Fruit fly (Drosophila melanogaster): ENCODE data around the gene CG12817.

CG12817 gene

DNA sequence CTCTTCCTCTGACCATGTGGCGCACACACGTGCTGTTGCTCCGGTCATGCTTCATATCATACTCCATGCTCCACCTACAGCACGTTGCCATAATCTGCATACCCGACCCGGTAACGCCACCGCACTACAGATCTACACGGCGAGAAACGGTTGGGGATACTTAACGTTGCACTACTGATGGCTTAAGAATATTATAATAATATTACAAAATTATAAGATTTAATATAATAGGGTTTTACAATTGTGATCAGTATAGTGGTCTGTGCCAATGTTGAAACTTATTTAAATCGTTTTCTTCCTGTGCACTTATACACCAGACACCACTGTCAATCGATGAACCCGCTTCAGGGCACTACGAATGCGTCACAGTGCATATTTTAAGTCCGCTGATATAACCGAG lies 11.1 kb downstream of the CG12817 start (continued):
- TF ChIP-seq gce (GFP tag; IDR thresholded peaks at IDR 0.05) (peak; percentile 67; the same call in 1 of the 3 replicates), vvl (GFP tag; IDR thresholded peaks at IDR 0.05) (peak; percentile 89), sd (tag; optimal IDR thresholded peaks at IDR 0.05) (peak; percentile 12), CG13624 (GFP tag; optimal IDR thresholded peaks at IDR 0.05) (no peak), CG10366 (GFP tag; IDR thresholded peaks at IDR 0.05) (peak; percentile 69), sens-2 (GFP tag; IDR thresholded peaks at IDR 0.05) (peak; percentile 74), CG30431 (GFP tag; optimal IDR thresholded peaks at IDR 0.05) (peak; percentile 55), D (optimal IDR thresholded peaks at IDR 0.05) (no peak), D (GFP tag; optimal IDR thresholded peaks at IDR 0.05) (peak; percentile 63), Gsc (GFP tag; IDR thresholded peaks at IDR 0.05) (peak; percentile 59), CG4820 (GFP tag; optimal IDR thresholded peaks at IDR 0.05) (peak; percentile 61), lola (GFP tag; optimal IDR thresholded peaks at IDR 0.05) (no peak), CG1603 (tag; optimal IDR thresholded peaks at IDR 0.05) (peak; percentile 70), CG10209 (GFP tag; optimal IDR thresholded peaks at IDR 0.05) (peak; percentile 43)

DNA sequence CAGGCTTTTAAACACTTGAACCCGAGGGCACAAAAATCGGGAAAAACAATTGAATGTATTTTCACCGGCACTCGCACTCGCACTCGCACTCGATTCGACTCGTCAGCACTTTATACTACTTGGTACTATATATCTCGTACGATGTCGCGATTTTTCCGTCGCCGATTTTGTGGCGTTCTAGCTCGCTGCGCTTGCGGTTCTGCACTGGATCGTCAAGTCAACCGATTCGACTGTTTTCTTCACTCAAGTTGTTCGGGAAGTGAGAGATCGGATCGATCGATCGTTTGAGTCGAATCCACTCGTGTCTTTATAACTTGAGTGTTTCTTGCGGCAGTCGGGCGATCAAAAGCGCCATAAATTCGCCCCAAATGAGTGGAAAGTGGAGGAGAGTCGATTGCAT lies 11.7 kb downstream of the CG12817 start, which contains the start of gene Timp:
Timp (minus strand) TSS at position 209 of the 400 bp plus-strand sequence.
- TF ChIP-seq Jarid2 (GFP tag; optimal IDR thresholded peaks at IDR 0.05) = peak; percentile 66
- TF ChIP-seq Deaf1 (tag; optimal IDR thresholded peaks at IDR 0.05) = peak; percentile 97
- no peak for TF ChIP-seq ken (GFP tag; IDR thresholded peaks at IDR 0.05)
- no peak for TF ChIP-seq Ssrp (tag; optimal IDR thresholded peaks at IDR 0.05)
- TF ChIP-seq zen2 (GFP tag; IDR thresholded peaks at IDR 0.05; ENCODE audit: partially characterized antibody) = peak; percentile 25; the same call in 1 of the 3 replicates
- no peak for TF ChIP-seq lov (optimal IDR thresholded peaks at IDR 0.05)
- TF ChIP-seq lov (GFP tag; IDR thresholded peaks at IDR 0.05) = 0 out of 3 replicates have a peak, but pooled peaks have one; percentile 43
- no peak for TF ChIP-seq Ptx1 (GFP tag; IDR thresholded peaks at IDR 0.05)
- TF ChIP-seq z (GFP tag; IDR thresholded peaks at IDR 0.05) = peak; percentile 97
- TF ChIP-seq onecut (GFP tag; IDR thresholded peaks at IDR 0.05) = peak; percentile 62
- TF ChIP-seq Med (GFP tag) = peak; percentile 61
- TF ChIP-seq bbx (GFP tag; IDR thresholded peaks at IDR 0.05; ENCODE audit: partially characterized antibody) = peak; percentile 49; the same call in 1 of the 2 replicates
- TF ChIP-seq CG3407 (GFP tag; optimal IDR thresholded peaks at IDR 0.05) = no peak
- peak; percentile 4 for TF ChIP-seq CG12769 (tag; optimal IDR thresholded peaks at IDR 0.05)
- TF ChIP-seq CG13287 (GFP tag; IDR thresholded peaks at IDR 0.05; ENCODE audit: partially characterized antibody) = peak; percentile 9; the same call in 1 of the 2 replicates
- 0 out of 2 replicates have a peak, but pooled peaks have one; percentile 7 for TF ChIP-seq Atf6 (GFP tag; IDR thresholded peaks at IDR 0.05)
- no peak for TF ChIP-seq Fer1 (GFP tag; optimal IDR thresholded peaks at IDR 0.05)
- peak; percentile 33; the same call in 1 of the 4 replicates for TF ChIP-seq chinmo (GFP tag; IDR thresholded peaks at IDR 0.05; ENCODE audit: partially characterized antibody)
- no peak for TF ChIP-seq sna (GFP tag; IDR thresholded peaks at IDR 0.05; ENCODE audit: partially characterized antibody)
- TF ChIP-seq Bgb (GFP tag; IDR thresholded peaks at IDR 0.05; ENCODE audit: partially characterized antibody) = peak; percentile 46
- TF ChIP-seq amos (GFP tag; IDR thresholded peaks at IDR 0.05; ENCODE audit: partially characterized antibody) = peak; percentile 38; the same call in 1 of the 2 replicates

DNA sequence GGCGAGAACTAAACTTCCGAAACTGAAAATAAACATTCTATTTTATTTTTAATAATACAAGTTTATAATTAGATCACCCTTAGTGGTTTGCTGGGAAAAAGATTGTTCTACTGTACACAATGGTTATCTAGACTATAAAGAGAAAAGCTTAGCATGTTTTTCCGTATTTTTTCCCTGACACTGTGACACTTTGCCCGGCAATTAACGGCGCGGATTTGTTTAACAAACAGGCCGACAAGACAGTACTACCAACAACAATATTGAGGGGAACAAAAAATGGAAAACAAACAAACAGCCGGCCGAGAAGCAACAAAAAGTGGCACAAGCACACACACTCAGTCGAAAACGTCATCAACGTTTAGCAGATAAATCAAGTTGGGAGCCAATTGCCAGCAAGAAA lies 17.8 kb downstream of the CG12817 start:
- TF ChIP-seq Spps (tag; optimal IDR thresholded peaks at IDR 0.05) (no peak), Adf1 (GFP tag; IDR thresholded peaks at IDR 0.05) (no peak), Asciz (GFP tag; optimal IDR thresholded peaks at IDR 0.05) (peak; percentile 16)
